Worm (Caenorhabditis elegans) whole organism, mixed stage, embryonic: Measurements from ENCODE around the gene nhr-218.

Experiments used
- M03D4.4 ChIP-seq: sonication (generic microtip); optimal IDR thresholded peaks from 2 replicates; lab custom pipeline; 2017; ENCODE audit warnings: mild to moderate bottlenecking, missing genetic modification characterization, missing compliant biosample characterization
- bed-3 ChIP-seq: fragments of 200-800 bp; sonication (Bioruptor generic); optimal IDR thresholded peaks from 3 replicates; lab custom pipeline; 2018; ENCODE audit warnings: mild to moderate bottlenecking, missing genetic modification characterization, moderate library complexity, missing compliant biosample characterization
- blmp-1 ChIP-seq: fragments of 150-350 bp; optimal IDR thresholded peaks from 2 replicates; lab custom pipeline; 2014; ENCODE audit warnings: missing biosample characterization, missing genetic modification characterization
- ceh-39 ChIP-seq: fragments of 150-350 bp; optimal IDR thresholded peaks from 2 replicates; lab custom pipeline; 2014; ENCODE audit warnings: missing biosample characterization, missing genetic modification characterization
- ceh-43 ChIP-seq: fragments of 200-800 bp; sonication (Bioruptor generic); optimal IDR thresholded peaks from 2 replicates; lab custom pipeline; 2018; ENCODE audit warnings: mild to moderate bottlenecking, missing genetic modification characterization, moderate library complexity, missing compliant biosample characterization
- cnd-1 ChIP-seq: fragments of 200-800 bp; sonication (Bioruptor generic); optimal IDR thresholded peaks from 2 replicates; lab custom pipeline; 2018; ENCODE audit warnings: mild to moderate bottlenecking, missing genetic modification characterization, missing compliant biosample characterization
- drap-1 ChIP-seq: fragments of 200-800 bp; sonication (Bioruptor generic); optimal IDR thresholded peaks from 3 replicates; lab custom pipeline; 2018; ENCODE audit warnings: mild to moderate bottlenecking, missing genetic modification characterization, missing compliant biosample characterization
- elt-1 ChIP-seq: sonication (generic microtip); optimal IDR thresholded peaks from 2 replicates; lab custom pipeline; 2017; ENCODE audit warnings: missing genetic modification characterization, mild to moderate bottlenecking, missing compliant biosample characterization, antibody characterized with exemption, moderate library complexity, borderline replicate concordance; ENCODE audit not compliant: insufficient read depth
- elt-3 ChIP-seq: fragments of 150-350 bp; optimal IDR thresholded peaks from 2 replicates; lab custom pipeline; 2014; ENCODE audit warnings: missing biosample characterization, missing genetic modification characterization
- flh-1 ChIP-seq: fragments of 200-800 bp; sonication (Bioruptor generic); optimal IDR thresholded peaks from 2 replicates; lab custom pipeline; 2018; ENCODE audit warnings: mild to moderate bottlenecking, missing genetic modification characterization, moderate library complexity, missing compliant biosample characterization
- ham-2 ChIP-seq: fragments of 200-800 bp; sonication (Bioruptor generic); optimal IDR thresholded peaks from 2 replicates; lab custom pipeline; 2018; ENCODE audit warnings: mild to moderate bottlenecking, missing genetic modification characterization, missing compliant biosample characterization
- hlh-1 ChIP-seq: fragments of 150-350 bp; optimal IDR thresholded peaks from 2 replicates; lab custom pipeline; 2014; ENCODE audit warnings: missing biosample characterization, missing genetic modification reagents, missing genetic modification characterization
- lin-13 ChIP-seq: fragments of 150-350 bp; optimal IDR thresholded peaks from 2 replicates; lab custom pipeline; 2014; ENCODE audit warnings: missing biosample characterization, missing genetic modification characterization
- lin-32 ChIP-seq: fragments of 200-800 bp; sonication (Bioruptor generic); optimal IDR thresholded peaks from 2 replicates; lab custom pipeline; 2018; ENCODE audit warnings: mild to moderate bottlenecking, missing genetic modification characterization, missing compliant biosample characterization
- lsy-2 ChIP-seq: fragments of 150-350 bp; optimal IDR thresholded peaks from 2 replicates; lab custom pipeline; 2014; ENCODE audit warnings: missing biosample characterization, missing genetic modification characterization
- mab-5 ChIP-seq: fragments of 150-350 bp; optimal IDR thresholded peaks from 2 replicates; lab custom pipeline; 2014; ENCODE audit warnings: missing biosample characterization, missing genetic modification characterization
- mep-1 ChIP-seq: fragments of 150-350 bp; optimal IDR thresholded peaks from 2 replicates; lab custom pipeline; 2017; ENCODE audit warnings: missing biosample characterization, missing genetic modification reagents, missing genetic modification characterization, inconsistent platforms
- mls-2 ChIP-seq: sonication (generic microtip); optimal IDR thresholded peaks from 2 replicates; lab custom pipeline; 2016; ENCODE audit warnings: mild to moderate bottlenecking, missing genetic modification characterization, moderate library complexity, missing compliant biosample characterization
- nhr-12 ChIP-seq: fragments of 150-350 bp; optimal IDR thresholded peaks from 2 replicates; lab custom pipeline; 2014; ENCODE audit warnings: missing biosample characterization, missing genetic modification characterization
- nhr-2 ChIP-seq: fragments of 150-350 bp; optimal IDR thresholded peaks from 2 replicates; lab custom pipeline; 2014; ENCODE audit warnings: missing biosample characterization, missing genetic modification characterization
- nhr-237 ChIP-seq: fragments of 150-350 bp; optimal IDR thresholded peaks from 2 replicates; lab custom pipeline; 2014; ENCODE audit warnings: missing biosample characterization, missing genetic modification characterization
- nhr-28 ChIP-seq: fragments of 150-350 bp; optimal IDR thresholded peaks from 2 replicates; lab custom pipeline; 2014; ENCODE audit warnings: missing biosample characterization, missing genetic modification characterization
- nhr-76 ChIP-seq: sonication (generic microtip); optimal IDR thresholded peaks from 2 replicates; lab custom pipeline; 2017; ENCODE audit warnings: missing biosample characterization, missing genetic modification characterization
- pha-4 ChIP-seq: fragments of 150-350 bp; optimal IDR thresholded peaks from 2 replicates; lab custom pipeline; 2018; ENCODE audit warnings: missing biosample characterization, missing genetic modification reagents, missing genetic modification characterization
- sem-2 ChIP-seq: fragments of 200-800 bp; sonication (Bioruptor generic); optimal IDR thresholded peaks from 2 replicates; lab custom pipeline; 2018; ENCODE audit warnings: mild to moderate bottlenecking, missing genetic modification characterization, missing compliant biosample characterization
- snpc-4 ChIP-seq: fragments of 150-350 bp; optimal IDR thresholded peaks from 2 replicates; lab custom pipeline; 2014; ENCODE audit warnings: missing biosample characterization, missing genetic modification characterization
- tbx-8 ChIP-seq: fragments of 200-800 bp; sonication (Bioruptor generic); optimal IDR thresholded peaks from 2 replicates; lab custom pipeline; 2018; ENCODE audit warnings: mild to moderate bottlenecking, missing genetic modification characterization, moderate library complexity, missing compliant biosample characterization
- unc-120 ChIP-seq: sonication (generic microtip); optimal IDR thresholded peaks from 2 replicates; lab custom pipeline; 2017; ENCODE audit warnings: missing genetic modification characterization, missing compliant biosample characterization; ENCODE audit not compliant: poor library complexity, severe bottlenecking
- unc-39 ChIP-seq: fragments of 150-350 bp; optimal IDR thresholded peaks from 2 replicates; lab custom pipeline; 2014; ENCODE audit warnings: missing biosample characterization, missing genetic modification characterization
- unc-62 ChIP-seq: fragments of 150-350 bp; optimal IDR thresholded peaks from 2 replicates; lab custom pipeline; 2014; ENCODE audit warnings: missing biosample characterization, missing genetic modification reagents, missing genetic modification characterization
- zip-8 ChIP-seq: fragments of 150-350 bp; optimal IDR thresholded peaks from 2 replicates; lab custom pipeline; 2014; ENCODE audit warnings: missing biosample characterization, missing genetic modification characterization
- ztf-11 ChIP-seq: fragments of 150-350 bp; optimal IDR thresholded peaks from 2 replicates; lab custom pipeline; 2014; ENCODE audit warnings: missing biosample characterization, missing genetic modification characterization

Gene nhr-218

DNA sequence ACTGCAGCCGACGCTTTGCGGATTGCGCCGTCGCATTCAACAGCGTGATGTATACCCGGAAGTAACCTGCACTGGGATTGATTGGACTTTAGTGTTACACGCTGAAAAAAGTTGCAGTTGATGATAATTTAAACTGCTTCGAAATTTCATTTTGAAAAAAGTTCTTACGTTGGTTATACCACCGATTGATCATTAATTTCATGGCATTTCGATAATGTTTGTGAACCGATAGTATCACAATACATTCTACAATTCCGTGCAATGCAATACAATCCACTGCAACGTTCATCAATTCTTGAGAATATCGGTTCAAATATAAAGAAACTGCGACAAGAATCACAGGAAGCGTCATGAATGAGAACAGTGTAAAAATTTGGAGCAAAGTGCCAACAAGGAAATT lies 23.1 kb upstream of the nhr-218 start, which contains the start of gene F21H7.3:
TSS of gene F21H7.3 (minus strand) at position 101 of the 400 bp plus-strand sequence.
- TF ChIP-seq tbx-8 (GFP tag; lab: Kevin White, UChicago) (no peak), drap-1 (GFP tag; lab: Kevin White, UChicago) (no peak), nhr-28 (tag; lab: Kevin White, UChicago) (no peak), zip-8 (tag; lab: Kevin White, UChicago) (no peak), flh-1 (GFP tag; lab: Kevin White, UChicago) (no peak), M03D4.4 (tag; lab: Kevin White, UChicago) (no peak), hlh-1 (tag; lab: Kevin White, UChicago) (no peak)

DNA sequence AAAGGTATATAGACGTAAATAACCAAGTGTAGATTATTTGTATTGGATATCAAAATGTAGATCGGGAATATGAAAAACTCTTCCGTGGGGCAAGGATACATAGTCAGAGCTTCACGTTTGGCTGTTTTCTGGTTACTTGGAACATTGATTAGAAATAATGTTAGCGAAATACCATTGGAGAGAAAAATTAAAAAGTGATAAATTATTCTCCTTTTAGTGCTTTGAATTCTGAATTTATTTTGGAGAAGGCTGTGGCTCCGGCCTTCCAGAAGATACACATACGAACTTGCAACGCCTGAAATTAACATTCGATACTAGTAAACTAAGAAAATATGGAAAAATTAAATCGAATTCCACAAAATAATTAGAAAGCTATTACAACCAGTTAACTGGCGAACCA lies 22.6 kb upstream of the nhr-218 start, which contains the start of gene srh-98:
TSS of gene srh-98 (minus strand) at position 101 of the 400 bp plus-strand sequence.
- no peak for TF ChIP-seq ceh-43
- no peak for TF ChIP-seq snpc-4
- TF ChIP-seq unc-120: no peak
- no peak for TF ChIP-seq pha-4 (tag; lab: Kevin White, UChicago)
- no peak for TF ChIP-seq mep-1
- TF ChIP-seq nhr-12 (tag; lab: Kevin White, UChicago): no peak
- no peak for TF ChIP-seq unc-62
- no peak for TF ChIP-seq blmp-1 (tag; lab: Kevin White, UChicago)
- TF ChIP-seq lsy-2 (tag; lab: Kevin White, UChicago): no peak
- no peak for TF ChIP-seq bed-3 (GFP tag; lab: Kevin White, UChicago)
- TF ChIP-seq nhr-76 (tag; lab: Kevin White, UChicago): no peak
- TF ChIP-seq elt-3: no peak
- TF ChIP-seq sem-2 (GFP tag; lab: Kevin White, UChicago): no peak
- TF ChIP-seq mls-2 (tag; lab: Kevin White, UChicago): no peak
- TF ChIP-seq drap-1 (GFP tag; lab: Kevin White, UChicago): no peak
- no peak for TF ChIP-seq nhr-237
- no peak for TF ChIP-seq lin-13 (tag; lab: Kevin White, UChicago)
- no peak for TF ChIP-seq ztf-11
- TF ChIP-seq elt-1 (tag; lab: Kevin White, UChicago): no peak

DNA sequence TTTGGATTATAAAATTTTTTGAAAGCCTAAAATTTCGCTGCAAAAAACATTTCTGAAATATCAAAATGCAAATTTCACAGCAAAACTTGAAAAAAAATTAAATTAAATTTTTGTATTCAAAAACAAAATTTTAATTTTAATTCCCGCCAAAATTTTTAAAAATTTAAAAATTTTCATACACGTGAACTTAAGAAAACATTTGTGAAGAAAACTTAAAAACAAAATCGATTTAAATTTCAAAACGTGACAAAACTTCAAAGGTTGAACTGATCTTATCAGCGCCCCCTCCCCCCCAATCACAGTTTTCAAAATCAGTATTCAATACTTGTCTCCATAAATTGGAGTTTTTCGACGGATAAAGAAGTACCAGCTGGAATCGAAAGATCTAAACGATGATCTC lies 21.0 kb upstream of the nhr-218 start, which contains the start of gene F21H7.5:
TSS of gene F21H7.5 (plus strand) at position 301 of the 400 bp plus-strand sequence.
- no peak for TF ChIP-seq unc-39 (tag; lab: Kevin White, UChicago)
- TF ChIP-seq mls-2 (tag; lab: Kevin White, UChicago): no peak
- no peak for TF ChIP-seq pha-4 (tag; lab: Kevin White, UChicago)
- no peak for TF ChIP-seq ztf-11
- TF ChIP-seq zip-8 (tag; lab: Kevin White, UChicago): no peak
- no peak for TF ChIP-seq nhr-76 (tag; lab: Kevin White, UChicago)
- TF ChIP-seq sem-2 (GFP tag; lab: Kevin White, UChicago): no peak
- no peak for TF ChIP-seq mep-1
- no peak for TF ChIP-seq ceh-39 (tag; lab: Kevin White, UChicago)
- TF ChIP-seq lin-32 (GFP tag; lab: Kevin White, UChicago): no peak
- TF ChIP-seq nhr-237: no peak
- no peak for TF ChIP-seq hlh-1 (tag; lab: Kevin White, UChicago)
- TF ChIP-seq tbx-8 (GFP tag; lab: Kevin White, UChicago): no peak
- no peak for TF ChIP-seq drap-1 (GFP tag; lab: Kevin White, UChicago)
- TF ChIP-seq mab-5 (tag; lab: Kevin White, UChicago): no peak
- no peak for TF ChIP-seq cnd-1
- no peak for TF ChIP-seq lsy-2 (tag; lab: Kevin White, UChicago)

DNA sequence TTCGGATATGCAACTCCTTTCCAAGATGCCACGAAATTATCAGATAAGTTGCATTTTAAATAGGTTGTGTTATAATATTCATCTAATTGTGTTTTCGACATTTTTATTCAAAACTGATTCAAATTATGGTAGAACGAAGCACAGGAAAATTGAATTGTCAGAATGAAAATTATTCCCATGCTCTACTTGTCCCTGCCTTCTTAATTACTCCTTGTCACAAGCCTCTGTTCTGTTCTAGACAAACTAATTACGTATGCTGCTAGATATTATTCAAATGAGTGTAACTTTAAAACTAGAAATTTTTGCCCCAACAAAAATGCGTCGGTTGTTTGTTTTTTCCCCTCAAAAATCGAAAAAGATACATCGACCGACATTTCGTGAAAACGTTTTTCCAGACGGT lies 14.2 kb upstream of the nhr-218 start, which contains the start of gene srh-104:
TSS of gene srh-104 (minus strand) at position 101 of the 400 bp plus-strand sequence.
- TF ChIP-seq lin-13 (tag; lab: Kevin White, UChicago) (no peak), elt-1 (tag; lab: Kevin White, UChicago) (no peak), unc-62 (no peak), ham-2 (GFP tag; lab: Kevin White, UChicago) (no peak), blmp-1 (tag; lab: Kevin White, UChicago) (no peak), nhr-2 (tag; lab: Kevin White, UChicago) (no peak), mab-5 (tag; lab: Kevin White, UChicago) (no peak), unc-39 (tag; lab: Kevin White, UChicago) (no peak), unc-120 (no peak)
